Worm (Caenorhabditis elegans) whole organism, L3 larva: ENCODE data around the gene B0432.11.

Experiments
- aly-2 ChIP-seq: fragments of 150-350 bp; optimal IDR thresholded peaks from 2 replicates; lab custom pipeline; 2014; ENCODE audit warnings: missing biosample characterization, missing genetic modification characterization
- ceh-16 ChIP-seq: sonication (generic microtip); optimal IDR thresholded peaks from 2 replicates; lab custom pipeline; 2017; ENCODE audit warnings: missing biosample characterization, missing genetic modification characterization
- ceh-82 ChIP-seq: fragments of 150-350 bp; optimal IDR thresholded peaks from 2 replicates; lab custom pipeline; 2014; ENCODE audit warnings: missing biosample characterization, missing genetic modification characterization
- elt-1 ChIP-seq: fragments of 150-350 bp; optimal IDR thresholded peaks from 2 replicates; lab custom pipeline; 2014; ENCODE audit warnings: missing biosample characterization, missing genetic modification characterization
- elt-2 ChIP-seq: sonication (generic microtip); optimal IDR thresholded peaks from 2 replicates; lab custom pipeline; 2016; ENCODE audit warnings: missing genetic modification reagents, mild to moderate bottlenecking, missing genetic modification characterization, missing compliant biosample characterization
- elt-3 ChIP-seq, 3 experiments: fragments of 150-350 bp in 1 of 3; sonication (generic microtip) in 2 of 3; optimal IDR thresholded peaks; 2 replicates in 2 of 3; 4 replicates in 1 of 3; lab custom pipeline; 2014 to 2017; ENCODE audit warnings: missing biosample characterization in 3 of 3, missing genetic modification characterization in 3 of 3
- fkh-10 ChIP-seq: sonication (generic microtip); optimal IDR thresholded peaks from 2 replicates; lab custom pipeline; 2017; ENCODE audit warnings: missing biosample characterization, missing genetic modification reagents, missing genetic modification characterization
- nhr-76 ChIP-seq: fragments of 150-350 bp; sonication (generic microtip); optimal IDR thresholded peaks from 5 replicates; lab custom pipeline; 2014; ENCODE audit warnings: missing biosample characterization, missing genetic modification characterization
- skn-1 ChIP-seq: fragments of 150-350 bp; optimal IDR thresholded peaks from 2 replicates; lab custom pipeline; 2014; ENCODE audit warnings: missing biosample characterization, missing genetic modification characterization
- unc-62 ChIP-seq: fragments of 150-350 bp; sonication (generic microtip); optimal IDR thresholded peaks from 4 replicates; lab custom pipeline; 2014; ENCODE audit warnings: missing biosample characterization, missing genetic modification reagents, missing genetic modification characterization

- no peak for TF ChIP-seq unc-62
- no peak for TF ChIP-seq fkh-10 (GFP tag; lab: Kevin White, UChicago)
- no peak for TF ChIP-seq ceh-16
- TF ChIP-seq nhr-76 (tag; lab: Kevin White, UChicago), result no peak
- no peak for TF ChIP-seq skn-1 (tag; lab: Kevin White, UChicago)
- no peak for TF ChIP-seq elt-2 (tag; lab: Kevin White, UChicago)
- TF ChIP-seq ceh-82 (tag; lab: Kevin White, UChicago), result no peak
- no peak for TF ChIP-seq elt-1 (tag; lab: Kevin White, UChicago)
- TF ChIP-seq aly-2 (tag; lab: Kevin White, UChicago), result no peak
- no peak for TF ChIP-seq elt-3 (tag; optimal IDR thresholded peaks at IDR 0.05; lab: Kevin White, UChicago)
Measured at ce11 chrII:334828-335227, 40.3 kb upstream of the B0432.11 start.
